Worm (Caenorhabditis elegans): Measurements from ENCODE around the gene ZK1248.15.

Gene ZK1248.15

DNA sequence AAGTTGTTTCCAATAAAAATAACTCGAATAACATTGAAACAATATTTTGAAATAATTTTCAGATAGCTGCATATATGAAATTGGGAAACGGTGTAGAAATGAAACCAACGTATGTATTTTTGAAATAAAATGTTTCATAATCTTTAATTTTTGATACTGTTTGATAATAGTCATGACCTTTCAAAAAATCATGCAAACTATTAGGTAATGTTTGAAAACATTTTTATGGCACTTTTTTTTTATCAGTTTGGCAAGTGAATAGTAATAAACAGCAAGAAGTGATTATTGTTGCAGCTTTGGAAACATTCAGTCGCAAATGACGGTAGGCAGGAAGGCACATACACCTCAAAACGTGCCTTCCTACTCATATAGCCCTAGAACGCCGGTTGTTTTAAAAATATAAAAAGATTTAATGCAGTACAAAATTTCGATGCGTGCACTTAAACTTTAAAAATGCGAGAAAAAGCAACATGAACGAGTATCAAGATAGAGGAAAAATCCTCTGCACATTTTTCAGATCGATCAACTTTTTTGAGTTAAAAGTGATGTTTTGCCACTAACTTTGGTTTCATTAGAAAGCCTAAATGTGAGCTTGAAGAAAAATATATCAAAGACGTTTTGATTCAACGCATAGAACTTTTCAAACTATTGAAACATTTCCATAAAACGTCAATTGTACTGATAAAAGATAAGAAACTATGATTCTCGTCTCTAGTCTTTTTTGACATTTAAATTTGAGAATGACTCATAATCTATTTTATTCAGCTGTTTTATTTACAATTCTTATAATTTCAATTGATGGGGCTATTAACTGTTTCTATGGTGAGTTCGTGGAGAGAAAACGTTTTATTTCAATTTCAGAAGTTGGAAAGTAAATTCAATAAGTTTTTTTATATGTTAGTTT lies 27.3 kb upstream of the ZK1248.15 start, which contains the start of gene F55C12.19:
Gene F55C12.19 (plus strand): TSS at position 735 of the 904 bp plus-strand sequence.
- TF ChIP-seq elt-2 (tag; optimal IDR thresholded peaks at IDR 0.05) = peak; percentile 66
- peak; percentile 30 for TF ChIP-seq pha-4 (tag; optimal IDR thresholded peaks at IDR 0.05)
- TF ChIP-seq pqm-1 (tag; optimal IDR thresholded peaks at IDR 0.05) = peak; percentile 69
- TF ChIP-seq nhr-77 (tag; optimal IDR thresholded peaks at IDR 0.05) = no peak
- no peak for TF ChIP-seq ZK546.5 (tag; optimal IDR thresholded peaks at IDR 0.05)
- peak; percentile 11 for TF ChIP-seq fos-1 (tag; optimal IDR thresholded peaks at IDR 0.05)

DNA sequence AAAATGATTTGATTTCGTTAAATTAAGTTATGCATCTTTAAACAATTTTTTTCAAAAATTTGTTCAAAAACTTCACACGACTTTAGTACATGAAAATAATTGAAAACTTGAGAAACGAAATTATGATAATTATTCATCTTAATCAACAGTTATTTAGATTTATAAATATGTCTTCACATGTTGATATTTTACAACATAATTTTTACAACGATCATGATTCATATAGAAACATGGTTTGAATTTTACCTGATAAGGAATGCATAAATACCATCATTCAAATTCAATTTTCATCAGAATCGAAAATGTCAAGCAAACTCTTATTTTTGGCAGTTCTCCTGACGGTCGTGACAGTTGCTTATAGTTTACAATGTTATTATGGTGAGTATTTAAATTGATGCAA lies 25.5 kb upstream of the ZK1248.15 start, which contains the start of gene tag-234:
Gene tag-234 (plus strand): TSS at position 301 of the 400 bp plus-strand sequence.
- TF ChIP-seq nhr-23 (tag; optimal IDR thresholded peaks at IDR 0.05) (no peak), pqm-1 (tag; optimal IDR thresholded peaks at IDR 0.05) (peak; percentile 47), elt-2 (tag; optimal IDR thresholded peaks at IDR 0.05) (peak; percentile 68), egl-27 (tag; optimal IDR thresholded peaks at IDR 0.05) (no peak)

DNA sequence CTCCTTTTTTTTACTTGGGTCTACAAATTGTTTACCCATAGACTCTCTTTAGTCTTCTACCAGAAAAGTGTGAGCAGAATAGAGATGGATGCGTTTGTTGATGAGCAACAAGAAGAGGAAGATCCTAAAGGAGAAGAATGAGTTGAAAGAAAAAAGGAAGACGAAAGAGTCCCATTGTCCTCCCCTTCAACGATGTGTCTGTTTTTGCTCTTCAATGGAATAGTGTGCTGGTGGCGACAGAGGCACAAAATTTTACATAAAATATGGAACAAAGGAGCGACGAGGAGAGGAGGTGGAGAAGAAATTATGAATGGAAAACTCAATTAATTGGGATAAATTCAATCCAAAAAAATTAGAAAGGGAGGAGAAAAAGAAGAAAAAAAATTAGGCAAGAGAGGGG lies 22.3 kb upstream of the ZK1248.15 start:
- TF ChIP-seq unc-62 (GFP tag; optimal IDR thresholded peaks at IDR 0.05) = no peak
- peak; percentile 7 for TF ChIP-seq nfya-1 (tag; optimal IDR thresholded peaks at IDR 0.05; ENCODE audit: insufficient read depth)
- TF ChIP-seq fkh-10 (GFP tag; optimal IDR thresholded peaks at IDR 0.05) = peak; percentile 76

DNA sequence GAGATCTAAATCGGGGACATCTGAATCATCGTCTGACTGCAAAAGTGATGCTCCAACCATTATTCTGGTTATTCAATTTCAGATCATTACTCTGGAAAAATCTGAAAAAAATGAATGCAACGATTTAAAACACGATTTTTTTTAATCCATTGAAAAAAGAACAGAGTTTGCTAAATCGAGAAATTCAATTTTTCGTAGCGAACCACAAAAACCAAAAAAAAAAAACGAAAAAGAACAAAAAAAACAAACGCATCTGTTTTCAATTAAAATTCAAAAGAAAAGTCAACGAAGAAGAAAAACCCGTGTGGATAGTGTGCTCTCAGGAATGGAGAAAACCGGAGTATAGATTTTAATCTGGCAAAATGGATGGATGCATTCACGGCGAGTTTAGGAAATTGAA lies 20.0 kb upstream of the ZK1248.15 start, which contains the start of gene F55C12.4:
Gene F55C12.4 (minus strand): TSS at position 101 of the 400 bp plus-strand sequence.
- TF ChIP-seq egl-27 (tag; optimal IDR thresholded peaks at IDR 0.05) = no peak
- no peak for TF ChIP-seq R02D3.7 (tag; optimal IDR thresholded peaks at IDR 0.05)
- TF ChIP-seq ama-1 (optimal IDR thresholded peaks at IDR 0.05) = no peak
- TF ChIP-seq pha-4 (tag; optimal IDR thresholded peaks at IDR 0.05) = no peak
- no peak for TF ChIP-seq aly-2 (tag; optimal IDR thresholded peaks at IDR 0.05)
- TF ChIP-seq daf-12 (tag; optimal IDR thresholded peaks at IDR 0.05) = no peak
- TF ChIP-seq nhr-76 (tag; optimal IDR thresholded peaks at IDR 0.05) = no peak
- no peak for TF ChIP-seq nhr-28 (tag; optimal IDR thresholded peaks at IDR 0.05)
- TF ChIP-seq ceh-9 (tag; optimal IDR thresholded peaks at IDR 0.05) = no peak
- TF ChIP-seq skn-1 (tag; optimal IDR thresholded peaks at IDR 0.05) = no peak
- TF ChIP-seq ZK546.5 (tag; optimal IDR thresholded peaks at IDR 0.05) = no peak
- TF ChIP-seq lin-15B (tag; optimal IDR thresholded peaks at IDR 0.05) = no peak
- no peak for TF ChIP-seq lin-39 (tag; optimal IDR thresholded peaks at IDR 0.05)
- TF ChIP-seq ceh-16 (tag; optimal IDR thresholded peaks at IDR 0.05) = no peak
- no peak for TF ChIP-seq nhr-12 (tag; optimal IDR thresholded peaks at IDR 0.05)

DNA sequence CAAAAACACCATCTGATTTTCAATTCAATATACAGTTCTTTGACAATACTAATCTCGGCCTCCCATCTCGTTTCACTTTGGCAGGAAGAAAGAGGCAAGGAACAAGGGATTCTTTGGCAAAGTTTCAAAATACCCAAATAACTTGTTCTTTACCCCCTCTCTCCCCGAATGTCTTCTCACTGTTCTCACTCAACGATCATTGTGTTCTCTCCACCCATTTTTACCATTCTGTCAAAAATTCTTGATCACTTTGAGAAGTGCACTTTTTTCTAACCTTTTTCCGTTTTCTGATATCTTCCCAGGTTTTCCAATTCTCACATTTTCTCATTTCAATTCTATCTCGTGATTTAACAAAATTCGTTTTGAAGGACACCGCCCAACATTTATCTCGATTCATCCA lies 15.8 kb upstream of the ZK1248.15 start, which contains the start of gene H41C03.1:
Gene H41C03.1 (plus strand): TSS at position 301 of the 400 bp plus-strand sequence.
- TF ChIP-seq zag-1 (tag; optimal IDR thresholded peaks at IDR 0.05) (no peak), eor-1 (tag; optimal IDR thresholded peaks at IDR 0.05) (no peak), nhr-25 (tag; optimal IDR thresholded peaks at IDR 0.05) (no peak), elt-3 (tag; optimal IDR thresholded peaks at IDR 0.05) (no peak), ZK546.5 (tag; optimal IDR thresholded peaks at IDR 0.05) (no peak), daf-12 (tag; optimal IDR thresholded peaks at IDR 0.05) (no peak)

DNA sequence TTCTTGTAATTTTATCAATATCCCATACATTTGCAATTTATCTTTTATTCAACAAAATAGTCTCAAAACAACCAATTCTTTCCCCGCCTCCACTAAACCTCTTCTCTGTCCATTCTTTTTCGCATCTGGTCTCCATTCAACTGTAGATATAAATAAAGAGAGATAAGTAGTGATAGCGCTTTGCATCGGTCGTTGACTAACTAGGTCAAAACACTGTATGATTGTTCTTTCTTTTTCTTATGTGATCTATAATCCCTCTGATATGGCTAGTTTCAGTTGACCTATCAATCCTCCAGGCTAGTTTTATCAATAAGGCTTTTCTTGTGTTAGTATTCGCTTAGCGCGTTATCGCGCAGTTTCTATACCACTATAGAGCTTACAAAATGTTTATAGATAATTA lies 14.9 kb upstream of the ZK1248.15 start:
- TF ChIP-seq lin-15B (tag; optimal IDR thresholded peaks at IDR 0.05) = no peak
- no peak for TF ChIP-seq elt-2 (tag; optimal IDR thresholded peaks at IDR 0.05)
- peak; percentile 31 for TF ChIP-seq nhr-43 (tag; optimal IDR thresholded peaks at IDR 0.05; ENCODE audit: poor library complexity, severe bottlenecking)
- peak in 2 of 3 experiments; percentile 42 to 53 for TF ChIP-seq elt-3 (tag; optimal IDR thresholded peaks at IDR 0.05)
- TF ChIP-seq lsy-12 (tag; optimal IDR thresholded peaks at IDR 0.05) = no peak
- TF ChIP-seq sea-2 (GFP tag; optimal IDR thresholded peaks at IDR 0.05) = no peak
- no peak for TF ChIP-seq unc-39 (tag; optimal IDR thresholded peaks at IDR 0.05)
- TF ChIP-seq fkh-10 (GFP tag; optimal IDR thresholded peaks at IDR 0.05) = no peak
- no peak for TF ChIP-seq nhr-77 (tag; optimal IDR thresholded peaks at IDR 0.05)
- peak; percentile 20 for TF ChIP-seq ceh-28 (tag; optimal IDR thresholded peaks at IDR 0.05)
- TF ChIP-seq nhr-237 (tag; optimal IDR thresholded peaks at IDR 0.05) = no peak
- no peak for TF ChIP-seq mdl-1 (tag; optimal IDR thresholded peaks at IDR 0.05)
- TF ChIP-seq fos-1 (tag; optimal IDR thresholded peaks at IDR 0.05) = no peak
- TF ChIP-seq R02D3.7 (tag; optimal IDR thresholded peaks at IDR 0.05) = no peak
- no peak for TF ChIP-seq ZK546.5 (tag; optimal IDR thresholded peaks at IDR 0.05)
- TF ChIP-seq lin-39 (tag; optimal IDR thresholded peaks at IDR 0.05) = no peak
- TF ChIP-seq ceh-9 (tag; optimal IDR thresholded peaks at IDR 0.05) = no peak
- TF ChIP-seq ceh-82 (tag; optimal IDR thresholded peaks at IDR 0.05) = no peak
- no peak for TF ChIP-seq eor-1 (tag; optimal IDR thresholded peaks at IDR 0.05)
- no peak for TF ChIP-seq unc-62 (GFP tag; optimal IDR thresholded peaks at IDR 0.05)
- TF ChIP-seq nhr-25 (tag; optimal IDR thresholded peaks at IDR 0.05) = no peak
- TF ChIP-seq pha-4 (tag; optimal IDR thresholded peaks at IDR 0.05) = no peak
- no peak for TF ChIP-seq snpc-4 (tag; optimal IDR thresholded peaks at IDR 0.05)
- peak; percentile 91 for TF ChIP-seq nhr-23 (tag; optimal IDR thresholded peaks at IDR 0.05)
